Worm (Caenorhabditis elegans) whole organism, L2 larva: ENCODE results near the gene F54H5.2.

ENCODE experiments used
- C34F6.9 ChIP-seq: fragments of 150-350 bp; optimal IDR thresholded peaks from 2 replicates; lab custom pipeline; 2014; ENCODE audit warnings: missing biosample characterization, missing genetic modification characterization
- F13H6.1 ChIP-seq: sonication (generic microtip); optimal IDR thresholded peaks from 2 replicates; lab custom pipeline; 2016; ENCODE audit warnings: missing genetic modification characterization, missing compliant biosample characterization
- R02D3.7 ChIP-seq: fragments of 150-350 bp; optimal IDR thresholded peaks from 2 replicates; lab custom pipeline; 2014; ENCODE audit warnings: missing biosample characterization, missing genetic modification characterization
- Y55F3AM.14 ChIP-seq: fragments of 200-800 bp; sonication (Bioruptor generic); optimal IDR thresholded peaks from 2 replicates; lab custom pipeline; 2018; ENCODE audit warnings: mild to moderate bottlenecking, missing genetic modification characterization, missing compliant biosample characterization
- ZK546.5 ChIP-seq: sonication (generic microtip); optimal IDR thresholded peaks from 2 replicates; lab custom pipeline; 2017; ENCODE audit warnings: missing biosample characterization, missing genetic modification characterization
- alr-1 ChIP-seq: fragments of 150-350 bp; optimal IDR thresholded peaks from 2 replicates; lab custom pipeline; 2014; ENCODE audit warnings: missing biosample characterization, missing genetic modification characterization
- aly-2 ChIP-seq: fragments of 150-350 bp; optimal IDR thresholded peaks from 2 replicates; lab custom pipeline; 2014; ENCODE audit warnings: missing biosample characterization, missing genetic modification characterization
- ama-1 ChIP-seq: fragments of 150-350 bp; optimal IDR thresholded peaks from 2 replicates; lab custom pipeline; 2018; ENCODE audit warnings: inconsistent platforms
- blmp-1 ChIP-seq: sonication (generic microtip); optimal IDR thresholded peaks from 2 replicates; lab custom pipeline; 2017; ENCODE audit warnings: missing genetic modification characterization, mild to moderate bottlenecking, missing compliant biosample characterization, antibody characterized with exemption, moderate library complexity; ENCODE audit not compliant: insufficient read depth
- ceh-16 ChIP-seq: fragments of 150-350 bp; optimal IDR thresholded peaks from 2 replicates; lab custom pipeline; 2014; ENCODE audit warnings: missing biosample characterization, missing genetic modification characterization
- ceh-82 ChIP-seq: fragments of 150-350 bp; optimal IDR thresholded peaks from 2 replicates; lab custom pipeline; 2014; ENCODE audit warnings: missing biosample characterization, missing genetic modification characterization
- crh-2 ChIP-seq: sonication (generic microtip); optimal IDR thresholded peaks from 2 replicates; lab custom pipeline; 2017; ENCODE audit warnings: missing biosample characterization, missing genetic modification characterization
- dmd-4 ChIP-seq: sonication (generic microtip); optimal IDR thresholded peaks from 2 replicates; lab custom pipeline; 2017; ENCODE audit warnings: missing biosample characterization, missing genetic modification characterization
- egl-27 ChIP-seq: sonication (generic microtip); optimal IDR thresholded peaks from 3 replicates; lab custom pipeline; 2017; ENCODE audit warnings: missing biosample characterization, missing genetic modification reagents, missing genetic modification characterization
- elt-1 ChIP-seq: fragments of 150-350 bp; optimal IDR thresholded peaks from 2 replicates; lab custom pipeline; 2014; ENCODE audit warnings: missing biosample characterization, missing genetic modification characterization
- elt-3 ChIP-seq: sonication (generic microtip); optimal IDR thresholded peaks from 2 replicates; lab custom pipeline; 2017; ENCODE audit warnings: missing biosample characterization, missing genetic modification characterization
- fos-1 ChIP-seq: fragments of 150-350 bp; optimal IDR thresholded peaks from 2 replicates; lab custom pipeline; 2014; ENCODE audit warnings: missing biosample characterization, missing genetic modification characterization
- gmeb-1 ChIP-seq: fragments of 150-350 bp; optimal IDR thresholded peaks from 2 replicates; lab custom pipeline; 2014; ENCODE audit warnings: missing biosample characterization, missing genetic modification characterization
- lin-11 ChIP-seq: fragments of 150-350 bp; sonication (generic microtip); optimal IDR thresholded peaks from 2 replicates; lab custom pipeline; 2014; ENCODE audit warnings: missing biosample characterization, missing genetic modification characterization, inconsistent platforms, mixed read lengths
- lin-13 ChIP-seq: fragments of 150-350 bp; optimal IDR thresholded peaks from 2 replicates; lab custom pipeline; 2014; ENCODE audit warnings: missing biosample characterization, missing genetic modification reagents, missing genetic modification characterization
- lsy-2 ChIP-seq, 2 experiments: fragments of 150-350 bp in 1 of 2; sonication (generic microtip) in 1 of 2; optimal IDR thresholded peaks; 2 replicates each; lab custom pipeline; 2014 to 2017; ENCODE audit warnings: missing biosample characterization in 2 of 2, missing genetic modification characterization in 2 of 2
- mab-5 ChIP-seq: fragments of 150-350 bp; optimal IDR thresholded peaks from 2 replicates; lab custom pipeline; 2014; ENCODE audit warnings: missing biosample characterization, missing genetic modification characterization
- mbf-1 ChIP-seq: sonication (generic microtip); optimal IDR thresholded peaks from 2 replicates; lab custom pipeline; 2017; ENCODE audit warnings: missing biosample characterization, missing genetic modification characterization
- mdl-1 ChIP-seq, 2 experiments: fragments of 150-350 bp in 1 of 2; sonication (generic microtip) in 1 of 2; optimal IDR thresholded peaks; 2 replicates each; lab custom pipeline; 2017; ENCODE audit warnings: missing biosample characterization in 2 of 2, missing genetic modification characterization in 2 of 2
- nhr-10 ChIP-seq: sonication (generic microtip); optimal IDR thresholded peaks from 2 replicates; lab custom pipeline; 2017; ENCODE audit warnings: missing biosample characterization, missing genetic modification characterization
- nhr-11 ChIP-seq: fragments of 150-350 bp; optimal IDR thresholded peaks from 2 replicates; lab custom pipeline; 2014; ENCODE audit warnings: missing biosample characterization, missing genetic modification characterization
- nhr-12 ChIP-seq: fragments of 150-350 bp; optimal IDR thresholded peaks from 2 replicates; lab custom pipeline; 2014; ENCODE audit warnings: missing biosample characterization, missing genetic modification characterization
- nhr-129 ChIP-seq: fragments of 150-350 bp; optimal IDR thresholded peaks from 2 replicates; lab custom pipeline; 2014; ENCODE audit warnings: missing biosample characterization, missing genetic modification characterization
- nhr-21 ChIP-seq: fragments of 150-350 bp; optimal IDR thresholded peaks from 2 replicates; lab custom pipeline; 2014; ENCODE audit warnings: missing biosample characterization, missing genetic modification characterization
- nhr-23 ChIP-seq: fragments of 150-350 bp; optimal IDR thresholded peaks from 2 replicates; lab custom pipeline; 2014; ENCODE audit warnings: missing biosample characterization, missing genetic modification reagents, missing genetic modification characterization
- nhr-237 ChIP-seq: fragments of 150-350 bp; optimal IDR thresholded peaks from 2 replicates; lab custom pipeline; 2014; ENCODE audit warnings: missing biosample characterization, missing genetic modification characterization
- nhr-25 ChIP-seq: fragments of 150-350 bp; sonication (generic microtip); optimal IDR thresholded peaks from 3 replicates; lab custom pipeline; 2014; ENCODE audit warnings: missing biosample characterization, missing genetic modification characterization
- nhr-6 ChIP-seq: fragments of 150-350 bp; optimal IDR thresholded peaks from 2 replicates; lab custom pipeline; 2014; ENCODE audit warnings: missing biosample characterization, missing genetic modification characterization
- nhr-77 ChIP-seq: fragments of 150-350 bp; optimal IDR thresholded peaks from 2 replicates; lab custom pipeline; 2014; ENCODE audit warnings: missing biosample characterization, missing genetic modification characterization
- sem-4 ChIP-seq: fragments of 150-350 bp; optimal IDR thresholded peaks from 2 replicates; lab custom pipeline; 2014; ENCODE audit warnings: missing biosample characterization, missing genetic modification reagents, missing genetic modification characterization
- skn-1 ChIP-seq: sonication (generic microtip); optimal IDR thresholded peaks from 2 replicates; lab custom pipeline; 2017; ENCODE audit warnings: missing biosample characterization, missing genetic modification characterization
- sma-3 ChIP-seq: sonication (generic microtip); optimal IDR thresholded peaks from 2 replicates; lab custom pipeline; 2016; ENCODE audit warnings: missing genetic modification reagents, missing genetic modification characterization, missing compliant biosample characterization
- sma-9 ChIP-seq, 2 experiments: fragments of 150-350 bp in 1 of 2; sonication (generic microtip) in 1 of 2; optimal IDR thresholded peaks; 2 replicates each; lab custom pipeline; 2014 to 2016; ENCODE audit warnings: missing genetic modification characterization in 2 of 2, mild to moderate bottlenecking in 1 of 2, missing biosample characterization in 1 of 2, missing compliant biosample characterization in 1 of 2, missing genetic modification reagents in 1 of 2, moderate library complexity in 1 of 2
- snpc-4 ChIP-seq: fragments of 150-350 bp; optimal IDR thresholded peaks from 2 replicates; lab custom pipeline; 2014; ENCODE audit warnings: missing biosample characterization, missing genetic modification characterization
- unc-39 ChIP-seq: fragments of 150-350 bp; optimal IDR thresholded peaks from 2 replicates; lab custom pipeline; 2014; ENCODE audit warnings: missing biosample characterization, missing genetic modification characterization
- unc-55 ChIP-seq: fragments of 150-350 bp; sonication (generic microtip); optimal IDR thresholded peaks from 3 replicates; lab custom pipeline; 2014; ENCODE audit warnings: missing biosample characterization, missing genetic modification reagents, missing genetic modification characterization
- unc-62 ChIP-seq: fragments of 150-350 bp; optimal IDR thresholded peaks from 2 replicates; lab custom pipeline; 2014; ENCODE audit warnings: missing biosample characterization, missing genetic modification reagents, missing genetic modification characterization
- zag-1 ChIP-seq: fragments of 150-350 bp; optimal IDR thresholded peaks from 2 replicates; lab custom pipeline; 2014; ENCODE audit warnings: missing biosample characterization, missing genetic modification characterization
- ztf-1 ChIP-seq: fragments of 200-800 bp; sonication (Bioruptor generic); conservative IDR thresholded peaks from 2 replicates; pipeline ENCODE4 v1.3.6; 2022; ENCODE audit warnings: missing genetic modification characterization, missing compliant biosample characterization
- ztf-11 ChIP-seq: sonication (generic microtip); optimal IDR thresholded peaks from 2 replicates; lab custom pipeline; 2017; ENCODE audit warnings: missing biosample characterization, missing genetic modification characterization
- ztf-4 ChIP-seq: fragments of 150-350 bp; optimal IDR thresholded peaks from 2 replicates; lab custom pipeline; 2014; ENCODE audit warnings: missing biosample characterization, missing genetic modification characterization

Gene F54H5.2

DNA sequence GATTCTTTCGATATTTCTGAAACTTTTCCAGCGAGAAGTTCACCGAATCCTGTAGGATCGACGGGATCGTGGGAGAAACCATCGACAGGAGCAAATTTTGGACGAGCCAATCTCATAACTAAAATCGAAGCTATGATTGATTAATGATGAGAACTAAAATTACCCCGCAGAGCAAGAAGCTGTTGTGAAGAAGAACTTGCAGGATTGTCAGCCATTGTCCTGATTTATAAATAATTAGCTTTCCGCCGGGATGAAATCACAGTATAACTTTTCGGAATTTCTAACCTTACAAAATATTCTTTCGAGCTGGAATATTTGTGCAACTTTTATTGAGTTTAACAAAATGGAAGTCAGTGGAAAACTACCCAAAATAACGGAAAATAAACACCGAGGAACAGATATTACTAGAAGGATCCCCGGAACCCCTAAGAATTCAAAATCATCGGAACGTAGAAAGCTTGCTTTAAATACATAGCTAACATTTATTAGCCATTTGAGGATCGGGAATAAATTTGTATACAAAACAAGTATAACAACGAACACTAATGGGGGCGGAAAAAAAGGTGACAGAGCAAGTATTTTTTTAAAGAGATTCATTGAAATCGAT, 39.9 kb upstream of the F54H5.2 start, which contains the start of gene C56C10.7:
Gene C56C10.7, minus strand, starts transcription at position 312 of the 607 bp plus-strand sequence.
- TF ChIP-seq ZK546.5 (tag; lab: Kevin White, UChicago) (no peak), elt-1 (tag; lab: Kevin White, UChicago) (no peak), ztf-4 (peak; percentile 69), ztf-1 (no peak), mab-5 (no peak), aly-2 (tag; lab: Kevin White, UChicago) (no peak), unc-39 (no peak), snpc-4 (tag; lab: Kevin White, UChicago) (no peak), nhr-12 (tag; lab: Kevin White, UChicago) (no peak), nhr-237 (no peak), mdl-1 (tag; optimal IDR thresholded peaks at IDR 0.05; lab: Kevin White, UChicago) (no peak), gmeb-1 (tag; lab: Kevin White, UChicago) (no peak), ama-1 (lab: Kevin White, UChicago) (peak; percentile 40), lsy-2 (tag; optimal IDR thresholded peaks at IDR 0.05; lab: Kevin White, UChicago) (peak; percentile 25 to 50), sma-9 (GFP tag; optimal IDR thresholded peaks at IDR 0.05; lab: Kevin White, UChicago) (peak; percentile 27), sma-9 (tag; optimal IDR thresholded peaks at IDR 0.05; lab: Kevin White, UChicago) (no peak), nhr-25 (no peak), sma-3 (GFP tag; lab: Kevin White, UChicago) (peak; percentile 33), lin-13 (GFP tag; lab: Kevin White, UChicago) (no peak), ceh-16 (tag; lab: Kevin White, UChicago) (no peak), crh-2 (tag; lab: Kevin White, UChicago) (peak; percentile 51), dmd-4 (tag; lab: Kevin White, UChicago) (no peak)

DNA sequence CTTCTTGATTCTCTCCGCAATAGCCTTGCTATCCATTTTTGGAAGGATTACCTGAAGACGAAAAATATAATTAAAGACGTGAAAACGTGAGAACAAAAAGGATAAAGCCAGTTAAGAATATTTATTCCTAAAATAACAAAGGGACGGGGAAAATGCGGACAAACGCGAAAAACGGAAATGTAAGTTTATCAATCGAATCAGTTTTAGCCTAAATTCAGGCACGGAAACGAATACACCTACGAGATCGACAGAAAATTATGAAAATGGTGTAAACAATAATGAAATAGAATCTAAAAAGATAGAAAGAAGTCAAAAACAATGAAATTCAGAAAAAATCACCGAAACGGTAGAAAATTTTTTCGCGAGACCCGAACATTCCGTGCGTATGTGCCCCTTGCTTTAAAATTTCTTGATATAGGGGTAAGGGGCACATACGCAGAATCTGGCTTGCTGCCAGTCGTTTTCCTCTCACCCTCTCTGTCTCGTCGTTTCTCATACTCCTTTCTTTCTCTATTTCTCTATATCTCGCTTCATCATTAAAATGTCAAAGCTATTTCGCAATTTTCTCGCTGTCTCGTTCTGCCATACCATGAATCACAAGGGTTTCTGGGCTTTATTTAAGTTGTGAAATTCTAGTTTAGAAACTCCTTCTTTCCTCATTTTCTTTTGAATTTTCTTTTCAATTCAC, 38.5 kb upstream of the F54H5.2 start, which contains the start of gene icd-1:
Gene icd-1, minus strand, starts transcription at position 51 of the 688 bp plus-strand sequence.
- TF ChIP-seq lin-13 (GFP tag; lab: Kevin White, UChicago) (peak; percentile 93), nhr-12 (tag; lab: Kevin White, UChicago) (peak; percentile 50), snpc-4 (tag; lab: Kevin White, UChicago) (peak; percentile 74), sem-4 (tag; lab: Kevin White, UChicago) (peak; percentile 98), dmd-4 (tag; lab: Kevin White, UChicago) (no peak), Y55F3AM.14 (GFP tag; lab: Kevin White, UChicago) (peak; percentile 78), nhr-10 (tag; lab: Kevin White, UChicago) (peak; percentile 73), aly-2 (tag; lab: Kevin White, UChicago) (no peak), ztf-11 (tag; lab: Kevin White, UChicago) (peak; percentile 58), ztf-1 (no peak), F13H6.1 (tag; lab: Kevin White, UChicago) (peak; percentile 97), elt-1 (tag; lab: Kevin White, UChicago) (no peak), skn-1 (tag; lab: Kevin White, UChicago) (peak; percentile 67), mdl-1 (tag; optimal IDR thresholded peaks at IDR 0.05; lab: Kevin White, UChicago) (peak; percentile 76 to 82), nhr-129 (tag; lab: Kevin White, UChicago) (peak; percentile 96), blmp-1 (tag; lab: Kevin White, UChicago) (peak; percentile 81), sma-9 (GFP tag; optimal IDR thresholded peaks at IDR 0.05; lab: Kevin White, UChicago) (peak; percentile 96), sma-9 (tag; optimal IDR thresholded peaks at IDR 0.05; lab: Kevin White, UChicago) (no peak), lsy-2 (tag; optimal IDR thresholded peaks at IDR 0.05; lab: Kevin White, UChicago) (peak; percentile 88 to 96), nhr-237 (peak; percentile 48), nhr-77 (tag; lab: Kevin White, UChicago) (no peak), R02D3.7 (tag; lab: Kevin White, UChicago) (peak; percentile 38), nhr-11 (tag; lab: Kevin White, UChicago) (peak; percentile 57), mbf-1 (tag; lab: Kevin White, UChicago) (no peak), crh-2 (tag; lab: Kevin White, UChicago) (peak; percentile 97), zag-1 (tag; lab: Kevin White, UChicago) (peak; percentile 91), nhr-21 (tag; lab: Kevin White, UChicago) (peak; percentile 96), nhr-6 (tag; lab: Kevin White, UChicago) (peak; percentile 98), unc-39 (no peak), lin-11 (peak; percentile 74), egl-27 (peak; percentile 94), nhr-23 (tag; lab: Kevin White, UChicago) (no peak), gmeb-1 (tag; lab: Kevin White, UChicago) (peak; percentile 87), ceh-16 (tag; lab: Kevin White, UChicago) (peak; percentile 83), fos-1 (tag; lab: Kevin White, UChicago) (peak; percentile 97), unc-62 (GFP tag; lab: Kevin White, UChicago) (peak; percentile 93), mab-5 (peak; percentile 93), ZK546.5 (tag; lab: Kevin White, UChicago) (peak; percentile 76), elt-3 (tag; lab: Kevin White, UChicago) (no peak), nhr-25 (peak; percentile 98), sma-3 (GFP tag; lab: Kevin White, UChicago) (peak; percentile 97), ama-1 (lab: Kevin White, UChicago) (peak; percentile 24), ztf-4 (peak; percentile 94), C34F6.9 (tag; lab: Kevin White, UChicago) (peak; percentile 97), alr-1 (tag; lab: Kevin White, UChicago) (no peak), unc-55 (peak; percentile 98), ceh-82 (tag; lab: Kevin White, UChicago) (peak; percentile 62)
